Fruit fly (Drosophila melanogaster) whole organism, embryonic: ENCODE measurements around the gene CG43273.

Experiments
- Aef1 ChIP-seq: fragments of 200-800 bp; sonication (Bioruptor generic); IDR thresholded peaks from 3 replicates; pipeline ENCODE4 v1.3.6; 2022; ENCODE audit warnings: missing biosample characterization, missing genetic modification characterization
- B-H1 ChIP-seq: fragments of 200-800 bp; sonication (Bioruptor generic); IDR thresholded peaks from 3 replicates; pipeline ENCODE4 v1.3.6; 2022; ENCODE audit warnings: missing biosample characterization, missing genetic modification characterization
- CG10979 ChIP-seq: fragments of 200-800 bp; sonication (Bioruptor generic); optimal IDR thresholded peaks from 2 replicates; lab custom pipeline; 2018; ENCODE audit warnings: missing biosample characterization, mild to moderate bottlenecking, missing genetic modification characterization, moderate library complexity
- CG11504 ChIP-seq: fragments of 200-800 bp; sonication (Bioruptor generic); optimal IDR thresholded peaks from 3 replicates; lab custom pipeline; 2019; ENCODE audit warnings: missing biosample characterization, mild to moderate bottlenecking, missing genetic modification characterization, moderate library complexity
- CG11560 ChIP-seq: fragments of 200-800 bp; sonication (Bioruptor generic); IDR thresholded peaks from 3 replicates; pipeline ENCODE4 v1.3.6; 2022; ENCODE audit warnings: missing biosample characterization, missing genetic modification characterization
- CG11696 ChIP-seq: fragments of 200-800 bp; sonication (Bioruptor generic); IDR thresholded peaks from 2 replicates; pipeline ENCODE4 v1.3.6; 2022; ENCODE audit warnings: missing biosample characterization, missing genetic modification characterization
- CG11723 ChIP-seq: fragments of 200-800 bp; sonication (Bioruptor generic); optimal IDR thresholded peaks from 2 replicates; lab custom pipeline; 2017; ENCODE audit warnings: missing biosample characterization, mild to moderate bottlenecking, missing genetic modification characterization
- CG12104 ChIP-seq: fragments of 200-800 bp; sonication (Bioruptor generic); optimal IDR thresholded peaks from 3 replicates; lab custom pipeline; 2016; ENCODE audit warnings: missing biosample characterization, missing genetic modification characterization
- CG13296 ChIP-seq: fragments of 200-800 bp; sonication (Bioruptor generic); optimal IDR thresholded peaks from 3 replicates; lab custom pipeline; 2018; ENCODE audit warnings: missing biosample characterization, mild to moderate bottlenecking, missing genetic modification characterization
- CG14050 ChIP-seq: fragments of 200-800 bp; sonication (Bioruptor generic); IDR thresholded peaks from 3 replicates; pipeline ENCODE4 v1.3.6; 2022; ENCODE audit warnings: missing biosample characterization, missing genetic modification characterization
- CG15073 ChIP-seq: fragments of 200-800 bp; sonication (Bioruptor generic); optimal IDR thresholded peaks from 2 replicates; lab custom pipeline; 2016; ENCODE audit warnings: missing biosample characterization, missing genetic modification characterization
- CG17361 ChIP-seq: fragments of 200-800 bp; sonication (Bioruptor generic); IDR thresholded peaks from 3 replicates; pipeline ENCODE4 v1.3.6; 2022; ENCODE audit warnings: missing biosample characterization, missing genetic modification characterization
- CG2120 ChIP-seq: fragments of 200-800 bp; sonication (Bioruptor generic); optimal IDR thresholded peaks from 3 replicates; lab custom pipeline; 2016; ENCODE audit warnings: missing biosample characterization, missing genetic modification characterization
- CG2889 ChIP-seq: fragments of 200-800 bp; sonication (Bioruptor generic); IDR thresholded peaks from 3 replicates; pipeline ENCODE4 v1.3.6; 2022; ENCODE audit warnings: missing biosample characterization, missing genetic modification characterization
- CG31224 ChIP-seq: fragments of 200-800 bp; sonication (Bioruptor generic); IDR thresholded peaks from 2 replicates; pipeline ENCODE4 v1.3.6; 2022; ENCODE audit warnings: missing biosample characterization, missing genetic modification characterization
- CG32772 ChIP-seq: fragments of 200-800 bp; sonication (Bioruptor generic); IDR thresholded peaks from 2 replicates; pipeline ENCODE4 v1.3.6; 2022; ENCODE audit warnings: missing biosample characterization, missing genetic modification characterization
- CG33557 ChIP-seq: fragments of 200-800 bp; sonication (Bioruptor generic); optimal IDR thresholded peaks from 2 replicates; lab custom pipeline; 2019; ENCODE audit warnings: missing biosample characterization, mild to moderate bottlenecking, missing genetic modification characterization, moderate library complexity
- CG34376 ChIP-seq: fragments of 200-800 bp; sonication (Bioruptor generic); optimal IDR thresholded peaks from 2 replicates; lab custom pipeline; 2018; ENCODE audit warnings: missing biosample characterization, mild to moderate bottlenecking, missing genetic modification characterization
- CG3838 ChIP-seq: fragments of 200-800 bp; sonication (Bioruptor generic); optimal IDR thresholded peaks from 3 replicates; lab custom pipeline; 2016; ENCODE audit warnings: missing biosample characterization, missing genetic modification characterization
- CG42726 ChIP-seq: fragments of 200-800 bp; sonication (Bioruptor generic); IDR thresholded peaks from 2 replicates; pipeline ENCODE4 v1.3.6; 2022; ENCODE audit warnings: missing biosample characterization, missing genetic modification characterization; ENCODE audit not compliant: partially characterized antibody
- CG4424 ChIP-seq: fragments of 200-800 bp; sonication (Bioruptor generic); optimal IDR thresholded peaks from 3 replicates; lab custom pipeline; 2016; ENCODE audit warnings: missing biosample characterization, missing genetic modification characterization
- CG5180 ChIP-seq: fragments of 200-800 bp; sonication (Bioruptor generic); optimal IDR thresholded peaks from 3 replicates; lab custom pipeline; 2017; ENCODE audit warnings: missing biosample characterization, missing genetic modification characterization, mild to moderate bottlenecking, moderate library complexity, missing genetic modification reagents
- CG7271 ChIP-seq: fragments of 200-800 bp; sonication (Bioruptor generic); optimal IDR thresholded peaks from 2 replicates; lab custom pipeline; 2018; ENCODE audit warnings: missing biosample characterization, mild to moderate bottlenecking, missing genetic modification characterization, moderate library complexity
- CG7963 ChIP-seq: fragments of 200-800 bp; sonication (Bioruptor generic); IDR thresholded peaks from 3 replicates; pipeline ENCODE4 v1.3.6; 2022; ENCODE audit warnings: missing biosample characterization, missing genetic modification characterization; ENCODE audit not compliant: partially characterized antibody
- CG8765 ChIP-seq: fragments of 200-800 bp; sonication (Bioruptor generic); IDR thresholded peaks from 2 replicates; pipeline ENCODE4 v1.3.6; 2022; ENCODE audit warnings: missing biosample characterization, missing genetic modification characterization
- CG9797 ChIP-seq: fragments of 200-800 bp; sonication (Bioruptor generic); optimal IDR thresholded peaks from 3 replicates; lab custom pipeline; 2018; ENCODE audit warnings: missing biosample characterization, mild to moderate bottlenecking, missing genetic modification characterization
- CrebB ChIP-seq: fragments of 200-800 bp; sonication (Bioruptor generic); optimal IDR thresholded peaks from 3 replicates; lab custom pipeline; 2018; ENCODE audit warnings: missing biosample characterization, mild to moderate bottlenecking, missing genetic modification characterization
- Dip3 ChIP-seq: fragments of 200-800 bp; sonication (Bioruptor generic); optimal IDR thresholded peaks from 3 replicates; lab custom pipeline; 2016; ENCODE audit warnings: missing biosample characterization, missing genetic modification characterization
- Ets97D ChIP-seq: fragments of 200-800 bp; sonication (Bioruptor generic); optimal IDR thresholded peaks from 3 replicates; lab custom pipeline; 2016; ENCODE audit warnings: missing biosample characterization, missing genetic modification characterization
- HLH4C ChIP-seq: fragments of 200-800 bp; sonication (Bioruptor generic); IDR thresholded peaks from 3 replicates; pipeline ENCODE4 v1.3.6; 2022; ENCODE audit warnings: missing biosample characterization, missing genetic modification characterization; ENCODE audit not compliant: partially characterized antibody
- Hr51 ChIP-seq, 2 experiments: fragments of 200-800 bp; sonication (Bioruptor generic); optimal IDR thresholded peaks; 2 replicates in 1 of 2; 3 replicates in 1 of 2; lab custom pipeline; 2016 to 2018; ENCODE audit warnings: missing biosample characterization in 2 of 2, missing genetic modification characterization in 2 of 2, mild to moderate bottlenecking in 1 of 2, moderate library complexity in 1 of 2
- Lim3 ChIP-seq: fragments of 200-800 bp; sonication (Bioruptor generic); IDR thresholded peaks from 2 replicates; pipeline ENCODE4 v1.3.6; 2022; ENCODE audit warnings: missing biosample characterization, missing genetic modification characterization
- NK7.1 ChIP-seq: fragments of 200-800 bp; sonication (Bioruptor generic); optimal IDR thresholded peaks from 3 replicates; lab custom pipeline; 2016; ENCODE audit warnings: missing biosample characterization, missing genetic modification characterization
- Rfx ChIP-seq: fragments of 200-800 bp; sonication (Bioruptor generic); IDR thresholded peaks from 2 replicates; pipeline ENCODE4 v1.3.6; 2022; ENCODE audit warnings: missing biosample characterization, missing genetic modification characterization
- Tbp ChIP-seq: fragments of >200 bp; optimal IDR thresholded peaks from 2 replicates; lab custom pipeline; 2018; ENCODE audit warnings: missing biosample characterization, missing genetic modification characterization
- bowl ChIP-seq: fragments of 200-800 bp; sonication (Bioruptor generic); IDR thresholded peaks from 2 replicates; pipeline ENCODE4 v1.3.6; 2022; ENCODE audit warnings: missing biosample characterization, missing genetic modification characterization
- emc ChIP-seq: fragments of 200-800 bp; sonication (Bioruptor generic); optimal IDR thresholded peaks from 2 replicates; lab custom pipeline; 2016; ENCODE audit warnings: missing biosample characterization, missing genetic modification characterization
- ems ChIP-seq: fragments of 200-800 bp; sonication (Bioruptor generic); optimal IDR thresholded peaks from 3 replicates; lab custom pipeline; 2016; ENCODE audit warnings: missing biosample characterization, missing genetic modification characterization
- fd102C ChIP-seq: fragments of 200-800 bp; sonication (Bioruptor generic); optimal IDR thresholded peaks from 2 replicates; lab custom pipeline; 2018; ENCODE audit warnings: missing biosample characterization, mild to moderate bottlenecking, missing genetic modification characterization, moderate library complexity
- fd96Cb ChIP-seq: fragments of 200-800 bp; sonication (Bioruptor generic); optimal IDR thresholded peaks from 2 replicates; lab custom pipeline; 2018; ENCODE audit warnings: missing biosample characterization, mild to moderate bottlenecking, missing genetic modification characterization, moderate library complexity
- gfzf ChIP-seq: fragments of 200-800 bp; sonication (Bioruptor generic); optimal IDR thresholded peaks from 2 replicates; lab custom pipeline; 2016; ENCODE audit warnings: missing biosample characterization, mild to moderate bottlenecking, missing genetic modification characterization, moderate library complexity
- jumu ChIP-seq: fragments of 200-800 bp; sonication (Bioruptor generic); optimal IDR thresholded peaks from 3 replicates; lab custom pipeline; 2016; ENCODE audit warnings: missing biosample characterization, missing genetic modification characterization
- kni ChIP-seq: fragments of 200-800 bp; sonication (Bioruptor generic); optimal IDR thresholded peaks from 3 replicates; lab custom pipeline; 2017; ENCODE audit warnings: mild to moderate bottlenecking, missing biosample characterization, missing genetic modification reagents, missing genetic modification characterization
- lab ChIP-seq: fragments of 200-800 bp; sonication (Bioruptor generic); optimal IDR thresholded peaks from 3 replicates; lab custom pipeline; 2017; ENCODE audit warnings: missing biosample characterization, missing genetic modification characterization, mild to moderate bottlenecking, moderate library complexity, missing genetic modification reagents
- odd ChIP-seq: fragments of 200-800 bp; sonication (Bioruptor generic); optimal IDR thresholded peaks from 2 replicates; lab custom pipeline; 2017; ENCODE audit warnings: missing biosample characterization, mild to moderate bottlenecking, missing genetic modification characterization
- pan ChIP-seq, 4 experiments: fragments of >200 bp in 3 of 4; fragments of 200-800 bp in 1 of 4; sonication (Bioruptor generic) in 1 of 4; optimal IDR thresholded peaks in 3 of 4; IDR thresholded peaks in 1 of 4; 2 replicates each; pipeline versions ENCODE4 v1.3.6 to Lab custom; 2017 to 2022; ENCODE audit warnings: missing biosample characterization in 2 of 4, missing genetic modification characterization in 2 of 4, mixed read lengths in 1 of 4
- pfk ChIP-seq: fragments of 200-800 bp; sonication (Bioruptor generic); optimal IDR thresholded peaks from 2 replicates; lab custom pipeline; 2018; ENCODE audit warnings: missing biosample characterization, mild to moderate bottlenecking, missing genetic modification characterization, moderate library complexity
- pum ChIP-seq: fragments of 200-800 bp; sonication (Bioruptor generic); optimal IDR thresholded peaks from 2 replicates; lab custom pipeline; 2016; ENCODE audit warnings: missing biosample characterization, missing genetic modification characterization
- sr ChIP-seq: fragments of 200-800 bp; sonication (Bioruptor generic); IDR thresholded peaks from 3 replicates; pipeline ENCODE4 v1.3.6; 2022; ENCODE audit warnings: missing biosample characterization, missing genetic modification characterization
- tna ChIP-seq: fragments of 200-800 bp; sonication (Bioruptor generic); IDR thresholded peaks from 2 replicates; pipeline ENCODE4 v1.3.6; 2022; ENCODE audit warnings: missing biosample characterization, missing genetic modification characterization; ENCODE audit not compliant: partially characterized antibody

Gene CG43273

DNA sequence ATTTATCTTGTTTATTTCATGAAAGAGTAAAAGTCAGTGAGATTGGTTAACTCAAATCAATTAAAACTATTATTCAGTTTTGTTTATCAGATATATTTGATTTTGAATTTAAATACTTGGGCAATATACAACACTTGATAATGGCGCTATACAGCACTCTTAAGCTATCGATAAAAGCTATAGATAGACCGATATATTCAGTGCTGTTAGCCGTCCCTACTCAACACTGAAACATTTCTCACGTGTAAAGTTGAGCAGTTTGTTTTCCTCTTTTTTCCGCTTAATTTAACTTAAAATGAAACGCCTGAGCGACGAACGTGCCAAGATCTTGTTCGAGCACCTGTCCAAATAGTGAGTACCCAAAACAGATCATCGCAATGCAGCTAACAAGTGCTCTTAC is 20.3 kb downstream of the CG43273 start, which contains the start of gene CG7006 (continued):
- peak; percentile 58 for TF ChIP-seq pum (GFP tag; lab: Kevin White, UChicago)
- TF ChIP-seq HLH4C (GFP tag; lab: Robert Waterston, UW), result peak; percentile 73
- TF ChIP-seq lab (GFP tag; lab: Kevin White, UChicago), result no peak
- no peak for TF ChIP-seq CG5180 (GFP tag; lab: Kevin White, UChicago)
- TF ChIP-seq CG7963 (GFP tag; lab: Robert Waterston, UW), result peak; percentile 28; the same call in 2 of the 3 replicates
- peak; percentile 60; the same call in 2 of the 3 replicates for TF ChIP-seq CG11560 (tag; lab: Robert Waterston, UW)
- TF ChIP-seq CG9797 (GFP tag; lab: Kevin White, UChicago), result no peak
- peak; percentile 41; the same call in 2 of the 3 replicates for TF ChIP-seq CG14050 (GFP tag; lab: Robert Waterston, UW)
- no peak for TF ChIP-seq CG2889 (GFP tag; lab: Robert Waterston, UW)
- TF ChIP-seq CG31224 (GFP tag; lab: Robert Waterston, UW), result peak; percentile 39; the same call in 1 of the 2 replicates
- TF ChIP-seq CG34376 (GFP tag; lab: Kevin White, UChicago), result peak; percentile 33
- peak; percentile 74 for TF ChIP-seq jumu (GFP tag; lab: Kevin White, UChicago)
- no peak for TF ChIP-seq CG3838 (GFP tag; lab: Kevin White, UChicago)
- TF ChIP-seq bowl (GFP tag; lab: Robert Waterston, UW), result no peak
- no peak for TF ChIP-seq odd
- no peak for TF ChIP-seq CG13296
- TF ChIP-seq Hr51 (GFP tag; optimal IDR thresholded peaks at IDR 0.05; lab: Kevin White, UChicago), result peak in 1 of 2 experiments; percentile 73
- TF ChIP-seq Ets97D (GFP tag; lab: Kevin White, UChicago), result peak; percentile 90
- TF ChIP-seq CG11723 (GFP tag; lab: Kevin White, UChicago), result no peak
- TF ChIP-seq B-H1 (GFP tag; lab: Robert Waterston, UW), result no peak
- TF ChIP-seq kni (GFP tag; lab: Kevin White, UChicago), result no peak
- TF ChIP-seq CrebB, result peak; percentile 2
- TF ChIP-seq CG12104 (GFP tag; lab: Kevin White, UChicago), result no peak
- peak; percentile 94 for TF ChIP-seq CG2120
- no peak for TF ChIP-seq pan (optimal IDR thresholded peaks at IDR 0.05; lab: Kevin White, UChicago)
- peak in 1 of 2 experiments; percentile 60 for TF ChIP-seq pan (GFP tag; optimal IDR thresholded peaks at IDR 0.05 in 1 of 2, IDR thresholded peaks at IDR 0.05 in 1 of 2)
- TF ChIP-seq CG33557 (GFP tag; lab: Kevin White, UChicago), result no peak
- no peak for TF ChIP-seq sr (GFP tag; lab: Robert Waterston, UW)
- peak; percentile 50; the same call in 1 of the 2 replicates for TF ChIP-seq CG32772 (GFP tag; lab: Robert Waterston, UW)
- TF ChIP-seq CG42726 (GFP tag; lab: Robert Waterston, UW), result peak; percentile 61
- TF ChIP-seq ems, result peak; percentile 69
- peak; percentile 41 for TF ChIP-seq gfzf (GFP tag; lab: Kevin White, UChicago)
- TF ChIP-seq CG4424 (GFP tag; lab: Kevin White, UChicago), result peak; percentile 65
- TF ChIP-seq Dip3, result peak; percentile 75
- peak; percentile 93 for TF ChIP-seq Rfx (GFP tag; lab: Robert Waterston, UW)
- TF ChIP-seq emc (GFP tag; lab: Kevin White, UChicago), result peak; percentile 23
- peak; percentile 36; the same call in 1 of the 3 replicates for TF ChIP-seq Aef1 (GFP tag; lab: Robert Waterston, UW)
- no peak for TF ChIP-seq CG11504 (tag; lab: Kevin White, UChicago)
- TF ChIP-seq Tbp (GFP tag; lab: Kevin White, UChicago), result no peak
- TF ChIP-seq CG15073 (GFP tag; lab: Kevin White, UChicago), result peak; percentile 13
- peak; percentile 16 for TF ChIP-seq CG10979 (tag; lab: Kevin White, UChicago)
- TF ChIP-seq fd102C (GFP tag; lab: Kevin White, UChicago), result no peak
- peak; percentile 12 for TF ChIP-seq fd96Cb
- no peak for TF ChIP-seq Lim3 (GFP tag; lab: Robert Waterston, UW)
- TF ChIP-seq CG7271 (tag; lab: Kevin White, UChicago), result peak; percentile 2
- peak; percentile 60; the same call in 2 of the 3 replicates for TF ChIP-seq CG17361 (GFP tag; lab: Robert Waterston, UW)
- no peak for TF ChIP-seq pfk
- TF ChIP-seq CG11696 (GFP tag; lab: Robert Waterston, UW), result no peak
- peak; percentile 38 for TF ChIP-seq NK7.1 (GFP tag; lab: Kevin White, UChicago)
- no peak for TF ChIP-seq CG8765
- peak; percentile 44; the same call in 1 of the 2 replicates for TF ChIP-seq tna
